Fruit fly (Drosophila melanogaster): ENCODE measurements around the gene Acsx1R.

Gene Acsx1R

DNA sequence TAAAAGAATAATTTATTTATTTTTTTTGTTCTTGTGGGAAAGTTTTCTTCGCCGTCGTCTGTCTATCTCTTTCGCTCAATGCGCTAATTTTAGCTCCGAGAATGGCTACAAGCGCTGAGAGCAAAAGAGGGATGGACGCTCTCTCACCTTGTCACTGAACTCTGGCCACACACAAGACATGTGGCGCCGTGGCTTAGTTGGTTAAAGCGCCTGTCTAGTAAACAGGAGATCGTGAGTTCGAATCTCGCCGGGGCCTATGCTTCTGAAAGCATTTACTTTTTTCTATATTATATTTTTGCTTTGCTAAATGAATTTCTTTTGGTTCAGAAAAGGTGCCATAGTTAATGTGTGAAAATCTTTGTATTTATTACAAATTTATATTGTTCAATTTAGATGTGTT lies 25.4 kb upstream of the Acsx1R start (continued):
- TF ChIP-seq CG42726 (GFP tag; IDR thresholded peaks at IDR 0.05; ENCODE audit: partially characterized antibody) (peak; percentile 86; the same call in 1 of the 2 replicates), CG34422 (GFP tag; IDR thresholded peaks at IDR 0.05) (no peak), CG30431 (GFP tag; optimal IDR thresholded peaks at IDR 0.05) (no peak), MESR4 (GFP tag; optimal IDR thresholded peaks at IDR 0.05) (no peak), CG17328 (GFP tag; IDR thresholded peaks at IDR 0.05) (peak; percentile 44; the same call in 1 of the 2 replicates), CG2129 (GFP tag; IDR thresholded peaks at IDR 0.05; ENCODE audit: partially characterized antibody) (0 out of 2 replicates have a peak, but pooled peaks have one; percentile 19), bbx (GFP tag; IDR thresholded peaks at IDR 0.05; ENCODE audit: partially characterized antibody) (peak; percentile 86), Bgb (GFP tag; IDR thresholded peaks at IDR 0.05; ENCODE audit: partially characterized antibody) (peak; percentile 84), vvl (GFP tag; IDR thresholded peaks at IDR 0.05) (peak; percentile 23; the same call in 1 of the 2 replicates), so (GFP tag; IDR thresholded peaks at IDR 0.05) (peak; percentile 57; the same call in 1 of the 3 replicates), knrl (GFP tag; IDR thresholded peaks at IDR 0.05; ENCODE audit: partially characterized antibody) (peak; percentile 62; the same call in 2 of the 3 replicates), CG8089 (GFP tag; optimal IDR thresholded peaks at IDR 0.05) (no peak), HLH4C (GFP tag; IDR thresholded peaks at IDR 0.05; ENCODE audit: partially characterized antibody) (peak; percentile 71)

DNA sequence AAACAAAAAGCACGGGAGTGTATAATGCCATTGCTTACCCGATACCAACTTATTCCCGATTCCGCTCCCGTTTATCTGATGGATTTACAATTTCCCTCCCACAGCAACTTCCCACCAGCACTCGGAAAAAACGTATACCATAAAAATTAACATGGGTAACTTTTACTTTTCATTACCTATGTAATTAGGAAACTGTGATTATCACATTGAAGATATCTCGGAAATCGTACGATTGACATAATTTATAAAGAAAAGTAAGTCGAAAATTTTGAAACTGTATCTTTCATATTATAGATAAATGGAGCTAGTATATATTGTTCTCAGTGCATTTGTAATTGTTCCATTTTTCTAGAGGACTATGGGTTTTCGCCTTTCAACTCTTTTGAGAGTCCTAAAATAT lies 24.7 kb upstream of the Acsx1R start:
- TF ChIP-seq Meics (GFP tag; optimal IDR thresholded peaks at IDR 0.05) (no peak), Hr39 (optimal IDR thresholded peaks at IDR 0.05) (no peak), caup (GFP tag; optimal IDR thresholded peaks at IDR 0.05; ENCODE audit: severe bottlenecking) (no peak), salm (tag; optimal IDR thresholded peaks at IDR 0.05) (no peak), Sox102F (GFP tag; optimal IDR thresholded peaks at IDR 0.05) (peak; percentile 35), rib (GFP tag; IDR thresholded peaks at IDR 0.05) (no peak), CG17359 (tag; optimal IDR thresholded peaks at IDR 0.05) (peak; percentile 14), NC2β (GFP tag; optimal IDR thresholded peaks at IDR 0.05) (no peak), CG7963 (GFP tag; IDR thresholded peaks at IDR 0.05; ENCODE audit: partially characterized antibody) (no peak), Nf-YC (tag; optimal IDR thresholded peaks at IDR 0.05) (no peak), Atf-2 (GFP tag; optimal IDR thresholded peaks at IDR 0.05) (no peak), Dfd (GFP tag; optimal IDR thresholded peaks at IDR 0.05) (no peak), Ssrp (tag; optimal IDR thresholded peaks at IDR 0.05) (peak; percentile 3), Nf-YA (GFP tag; IDR thresholded peaks at IDR 0.05) (no peak), fd64A (GFP tag; optimal IDR thresholded peaks at IDR 0.05) (no peak), CG8290 (GFP tag; optimal IDR thresholded peaks at IDR 0.05) (no peak), CG8290 (tag; optimal IDR thresholded peaks at IDR 0.05) (no peak), gsb (GFP tag; IDR thresholded peaks at IDR 0.05) (no peak), CG3847 (GFP tag; IDR thresholded peaks at IDR 0.05) (no peak), CG10267 (tag; optimal IDR thresholded peaks at IDR 0.05) (peak; percentile 5), chif (GFP tag; optimal IDR thresholded peaks at IDR 0.05) (no peak), unpg (GFP tag; optimal IDR thresholded peaks at IDR 0.05) (peak; percentile 31), CG10979 (tag; optimal IDR thresholded peaks at IDR 0.05) (peak; percentile 50), CG3407 (GFP tag; optimal IDR thresholded peaks at IDR 0.05) (no peak), gcm (GFP tag; optimal IDR thresholded peaks at IDR 0.05) (no peak), phol (tag; optimal IDR thresholded peaks at IDR 0.05) (peak; percentile 46), bsh (GFP tag; optimal IDR thresholded peaks at IDR 0.05) (peak in 1 of 2 experiments; percentile 57), bab2 (GFP tag; optimal IDR thresholded peaks at IDR 0.05) (no peak), Dad (GFP tag; optimal IDR thresholded peaks at IDR 0.05) (no peak), Oaz (GFP tag; IDR thresholded peaks at IDR 0.05) (no peak), lola (GFP tag; optimal IDR thresholded peaks at IDR 0.05) (peak in 1 of 3 experiments; percentile 21), shn (GFP tag; optimal IDR thresholded peaks at IDR 0.05) (no peak), Oli (tag; optimal IDR thresholded peaks at IDR 0.05) (peak; percentile 11), so (GFP tag; IDR thresholded peaks at IDR 0.05) (no peak), dmrt11E (tag; optimal IDR thresholded peaks at IDR 0.05) (peak; percentile 43), CG8388 (GFP tag; optimal IDR thresholded peaks at IDR 0.05) (peak; percentile 17), gro (GFP tag; optimal IDR thresholded peaks at IDR 0.05) (no peak)

Measured in whole organism, embryonic.